Worm (Caenorhabditis elegans) whole organism, L3 larva: ENCODE data around the gene fpn-1.2.
A peak's percentile ranks its signal among the peaks of the same experiment; 100 is the strongest.

Experiments
- ZK546.5 ChIP-seq: sonication (generic microtip); optimal IDR thresholded peaks from 2 replicates; lab custom pipeline; 2017; ENCODE audit warnings: missing biosample characterization, missing genetic modification characterization
- aly-2 ChIP-seq: fragments of 150-350 bp; optimal IDR thresholded peaks from 2 replicates; lab custom pipeline; 2014; ENCODE audit warnings: missing biosample characterization, missing genetic modification characterization
- ama-1 ChIP-seq: fragments of 150-350 bp; optimal IDR thresholded peaks from 2 replicates; lab custom pipeline; 2018
- ceh-28 ChIP-seq: fragments of 150-350 bp; optimal IDR thresholded peaks from 2 replicates; lab custom pipeline; 2014; ENCODE audit warnings: missing biosample characterization, missing genetic modification reagents, missing genetic modification characterization
- ceh-82 ChIP-seq: fragments of 150-350 bp; optimal IDR thresholded peaks from 2 replicates; lab custom pipeline; 2014; ENCODE audit warnings: missing biosample characterization, missing genetic modification characterization
- ceh-9 ChIP-seq: sonication (generic microtip); optimal IDR thresholded peaks from 2 replicates; lab custom pipeline; 2018; ENCODE audit warnings: missing biosample characterization, missing genetic modification characterization
- daf-12 ChIP-seq: fragments of 150-350 bp; optimal IDR thresholded peaks from 2 replicates; lab custom pipeline; 2014; ENCODE audit warnings: missing biosample characterization, missing genetic modification reagents, missing genetic modification characterization
- egl-5 ChIP-seq: fragments of 150-350 bp; optimal IDR thresholded peaks from 2 replicates; lab custom pipeline; 2017; ENCODE audit warnings: missing biosample characterization, missing genetic modification reagents, missing genetic modification characterization, inconsistent platforms
- elt-1 ChIP-seq: fragments of 150-350 bp; optimal IDR thresholded peaks from 2 replicates; lab custom pipeline; 2014; ENCODE audit warnings: missing biosample characterization, missing genetic modification characterization
- elt-3 ChIP-seq, 3 experiments: fragments of 150-350 bp in 1 of 3; sonication (generic microtip) in 2 of 3; optimal IDR thresholded peaks; 2 replicates in 2 of 3; 4 replicates in 1 of 3; lab custom pipeline; 2014 to 2017; ENCODE audit warnings: missing biosample characterization in 3 of 3, missing genetic modification characterization in 3 of 3
- fkh-10 ChIP-seq: sonication (generic microtip); optimal IDR thresholded peaks from 2 replicates; lab custom pipeline; 2017; ENCODE audit warnings: missing biosample characterization, missing genetic modification reagents, missing genetic modification characterization
- fkh-2 ChIP-seq: fragments of 150-350 bp; optimal IDR thresholded peaks from 2 replicates; lab custom pipeline; 2014; ENCODE audit warnings: missing biosample characterization, missing genetic modification reagents, missing genetic modification characterization
- fos-1 ChIP-seq: fragments of 150-350 bp; optimal IDR thresholded peaks from 2 replicates; lab custom pipeline; 2014; ENCODE audit warnings: missing biosample characterization, missing genetic modification characterization
- jun-1 ChIP-seq: fragments of 150-350 bp; optimal IDR thresholded peaks from 2 replicates; lab custom pipeline; 2014; ENCODE audit warnings: missing biosample characterization, missing genetic modification reagents, missing genetic modification characterization
- lin-15B ChIP-seq: fragments of 150-350 bp; optimal IDR thresholded peaks from 2 replicates; lab custom pipeline; 2014; ENCODE audit warnings: missing biosample characterization, missing genetic modification characterization
- lin-39 ChIP-seq: fragments of 150-350 bp; optimal IDR thresholded peaks from 2 replicates; lab custom pipeline; 2018; ENCODE audit warnings: missing biosample characterization, missing genetic modification reagents, missing genetic modification characterization
- lsy-12 ChIP-seq: sonication (generic microtip); optimal IDR thresholded peaks from 2 replicates; lab custom pipeline; 2016; ENCODE audit warnings: mild to moderate bottlenecking, missing genetic modification characterization, missing compliant biosample characterization
- mdl-1 ChIP-seq: fragments of 150-350 bp; optimal IDR thresholded peaks from 2 replicates; lab custom pipeline; 2014; ENCODE audit warnings: missing biosample characterization, missing genetic modification characterization
- mml-1 ChIP-seq: fragments of 150-350 bp; sonication (generic microtip); optimal IDR thresholded peaks from 3 replicates; lab custom pipeline; 2014; ENCODE audit warnings: missing biosample characterization, missing genetic modification characterization
- nfya-1 ChIP-seq: sonication (generic microtip); optimal IDR thresholded peaks from 2 replicates; lab custom pipeline; 2017; ENCODE audit warnings: missing genetic modification characterization, mild to moderate bottlenecking, missing compliant biosample characterization, antibody characterized with exemption, moderate library complexity; ENCODE audit not compliant: insufficient read depth
- nhr-11 ChIP-seq: fragments of 150-350 bp; optimal IDR thresholded peaks from 2 replicates; lab custom pipeline; 2014; ENCODE audit warnings: missing biosample characterization, missing genetic modification characterization
- nhr-12 ChIP-seq: fragments of 150-350 bp; optimal IDR thresholded peaks from 2 replicates; lab custom pipeline; 2014; ENCODE audit warnings: missing biosample characterization, missing genetic modification characterization
- nhr-23 ChIP-seq: fragments of 150-350 bp; optimal IDR thresholded peaks from 2 replicates; lab custom pipeline; 2014; ENCODE audit warnings: missing biosample characterization, missing genetic modification reagents, missing genetic modification characterization
- nhr-237 ChIP-seq: fragments of 150-350 bp; optimal IDR thresholded peaks from 2 replicates; lab custom pipeline; 2014; ENCODE audit warnings: missing biosample characterization, missing genetic modification characterization
- nhr-25 ChIP-seq: sonication (generic microtip); optimal IDR thresholded peaks from 2 replicates; lab custom pipeline; 2017; ENCODE audit warnings: missing biosample characterization, missing genetic modification characterization
- nhr-28 ChIP-seq: fragments of 150-350 bp; optimal IDR thresholded peaks from 2 replicates; lab custom pipeline; 2014; ENCODE audit warnings: missing biosample characterization, missing genetic modification characterization
- nhr-43 ChIP-seq: sonication (generic microtip); optimal IDR thresholded peaks from 2 replicates; lab custom pipeline; 2016; ENCODE audit warnings: mild to moderate bottlenecking, missing genetic modification characterization, missing compliant biosample characterization; ENCODE audit not compliant: poor library complexity, severe bottlenecking
- nhr-67 ChIP-seq: fragments of 150-350 bp; optimal IDR thresholded peaks from 2 replicates; lab custom pipeline; 2014; ENCODE audit warnings: missing biosample characterization, missing genetic modification characterization
- nhr-76 ChIP-seq: fragments of 150-350 bp; sonication (generic microtip); optimal IDR thresholded peaks from 5 replicates; lab custom pipeline; 2014; ENCODE audit warnings: missing biosample characterization, missing genetic modification characterization
- nhr-77 ChIP-seq: fragments of 150-350 bp; optimal IDR thresholded peaks from 2 replicates; lab custom pipeline; 2014; ENCODE audit warnings: missing biosample characterization, missing genetic modification characterization
- pha-4 ChIP-seq: fragments of 150-350 bp; optimal IDR thresholded peaks from 2 replicates; lab custom pipeline; 2014; ENCODE audit warnings: missing biosample characterization, missing genetic modification reagents, missing genetic modification characterization
- pqm-1 ChIP-seq: fragments of 150-350 bp; optimal IDR thresholded peaks from 2 replicates; lab custom pipeline; 2017; ENCODE audit warnings: missing biosample characterization, missing genetic modification characterization, inconsistent platforms
- sea-2 ChIP-seq: fragments of 150-350 bp; sonication (generic microtip); optimal IDR thresholded peaks from 4 replicates; lab custom pipeline; 2014; ENCODE audit warnings: missing biosample characterization, missing genetic modification reagents, missing genetic modification characterization
- skn-1 ChIP-seq: fragments of 150-350 bp; optimal IDR thresholded peaks from 2 replicates; lab custom pipeline; 2014; ENCODE audit warnings: missing biosample characterization, missing genetic modification characterization
- snpc-4 ChIP-seq: fragments of 150-350 bp; optimal IDR thresholded peaks from 2 replicates; lab custom pipeline; 2014; ENCODE audit warnings: missing biosample characterization, missing genetic modification characterization
- unc-39 ChIP-seq: sonication (generic microtip); optimal IDR thresholded peaks from 4 replicates; lab custom pipeline; 2017; ENCODE audit warnings: missing biosample characterization, missing genetic modification characterization
- ztf-11 ChIP-seq: fragments of 150-350 bp; optimal IDR thresholded peaks from 2 replicates; lab custom pipeline; 2014; ENCODE audit warnings: missing biosample characterization, missing genetic modification characterization

fpn-1.2 gene

DNA sequence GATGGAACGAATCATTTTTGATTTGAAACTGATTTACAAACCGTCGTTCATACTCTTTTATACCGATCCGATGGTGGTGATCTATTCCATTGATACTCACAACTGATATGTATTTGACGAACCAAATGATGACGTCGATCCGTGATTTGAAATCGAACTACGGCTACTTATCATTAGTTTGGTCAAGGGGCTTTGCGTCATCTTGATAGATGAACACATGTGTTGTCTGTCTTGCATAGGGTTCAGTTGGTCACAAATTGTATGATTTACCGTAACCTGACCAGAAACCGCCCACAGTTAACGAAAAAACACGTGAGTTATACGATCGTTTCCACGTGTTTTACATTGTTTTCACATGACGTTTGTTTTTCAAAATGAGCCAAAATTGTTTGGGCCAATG, 14.3 kb downstream of the fpn-1.2 start, which contains the start of gene cnc-2:
TSS of gene cnc-2 (minus strand) at position 24 of the 400 bp plus-strand sequence.
- TF ChIP-seq aly-2 (tag; lab: Kevin White, UChicago): no peak
- TF ChIP-seq nhr-28 (tag; lab: Kevin White, UChicago): no peak
- TF ChIP-seq mdl-1: no peak
- TF ChIP-seq fos-1 (tag; lab: Kevin White, UChicago): no peak
- TF ChIP-seq nhr-11 (tag; lab: Kevin White, UChicago): no peak
- no peak for TF ChIP-seq mml-1
- TF ChIP-seq nhr-12: no peak

ce11 chrV:1447724-1448123, 16.8 kb downstream of the fpn-1.2 start, which contains the start of gene cnc-3:
Gene cnc-3 (plus strand): TSS chrV:1448004.
- peak; percentile 41 for TF ChIP-seq nhr-25 (tag; lab: Kevin White, UChicago)
- no peak for TF ChIP-seq daf-12 (tag; lab: Kevin White, UChicago)

- no peak for TF ChIP-seq nhr-23
- no peak for TF ChIP-seq elt-1 (tag; lab: Kevin White, UChicago)
- TF ChIP-seq nhr-28 (tag; lab: Kevin White, UChicago): no peak
- TF ChIP-seq ztf-11: no peak
- TF ChIP-seq ama-1 (lab: Kevin White, UChicago): no peak
- no peak for TF ChIP-seq lsy-12
- TF ChIP-seq fos-1 (tag; lab: Kevin White, UChicago): no peak
- no peak for TF ChIP-seq snpc-4
- no peak for TF ChIP-seq jun-1 (tag; lab: Kevin White, UChicago)
- no peak for TF ChIP-seq pqm-1 (tag; lab: Kevin White, UChicago)
- TF ChIP-seq sea-2 (GFP tag; lab: Kevin White, UChicago): no peak
- TF ChIP-seq elt-3 (tag; optimal IDR thresholded peaks at IDR 0.05; lab: Kevin White, UChicago): no peak
- no peak for TF ChIP-seq aly-2 (tag; lab: Kevin White, UChicago)
- no peak for TF ChIP-seq mml-1
- no peak for TF ChIP-seq nhr-43
These were observed 17.4 kb downstream of the fpn-1.2 start, which contains the start of gene cnc-4 for ce11 chrV:1447079-1447478. Gene cnc-4 (plus strand): TSS chrV:1447195.

ce11 chrV:1445081-1445480, 19.4 kb downstream of the fpn-1.2 start, which contains the start of gene cnc-5:
Gene cnc-5 (plus strand): TSS chrV:1445381.
- TF ChIP-seq sea-2 (GFP tag; lab: Kevin White, UChicago) (no peak), daf-12 (tag; lab: Kevin White, UChicago) (no peak), nhr-77 (tag; lab: Kevin White, UChicago) (no peak), ama-1 (lab: Kevin White, UChicago) (no peak), ZK546.5 (tag; lab: Kevin White, UChicago) (no peak), nhr-76 (tag; lab: Kevin White, UChicago) (no peak), ceh-28 (no peak), nhr-28 (tag; lab: Kevin White, UChicago) (no peak), ceh-82 (no peak), nfya-1 (tag; lab: Kevin White, UChicago) (no peak), nhr-67 (tag; lab: Kevin White, UChicago) (no peak), egl-5 (no peak), nhr-23 (no peak), lsy-12 (no peak), pha-4 (tag; lab: Kevin White, UChicago) (no peak), ceh-9 (no peak), lin-15B (no peak), aly-2 (tag; lab: Kevin White, UChicago) (no peak)

- no peak for TF ChIP-seq fkh-10 (GFP tag; lab: Kevin White, UChicago)
- no peak for TF ChIP-seq skn-1
- TF ChIP-seq nhr-237 (tag; lab: Kevin White, UChicago): no peak
- no peak for TF ChIP-seq fkh-2 (tag; lab: Kevin White, UChicago)
- no peak for TF ChIP-seq lin-15B
- no peak for TF ChIP-seq nhr-11 (tag; lab: Kevin White, UChicago)
- TF ChIP-seq lin-39: no peak
- no peak for TF ChIP-seq unc-39 (tag; lab: Kevin White, UChicago)
- TF ChIP-seq ceh-82: no peak
- TF ChIP-seq snpc-4: no peak
- TF ChIP-seq nhr-25 (tag; lab: Kevin White, UChicago): no peak
- no peak for TF ChIP-seq fos-1 (tag; lab: Kevin White, UChicago)
- TF ChIP-seq elt-3 (tag; optimal IDR thresholded peaks at IDR 0.05; lab: Kevin White, UChicago): no peak
- no peak for TF ChIP-seq ztf-11
- TF ChIP-seq ZK546.5 (tag; lab: Kevin White, UChicago): no peak
- no peak for TF ChIP-seq jun-1 (tag; lab: Kevin White, UChicago)
- no peak for TF ChIP-seq nhr-23
- no peak for TF ChIP-seq nhr-12
These were observed 20.3 kb downstream of the fpn-1.2 start, which contains the start of gene cnc-1 for ce11 chrV:1444180-1444579. Gene cnc-1 (minus strand): TSS chrV:1444280.
